Fruit fly (Drosophila melanogaster) whole organism, embryonic: ENCODE measurements around the gene Nazo.
A peak's percentile ranks its signal among the peaks of the same experiment; 100 is the strongest.

Experiments used
- CG12155 ChIP-seq: fragments of 200-800 bp; sonication (Bioruptor generic); optimal IDR thresholded peaks from 3 replicates; lab custom pipeline; 2016; ENCODE audit warnings: missing biosample characterization, missing genetic modification characterization
- CG17361 ChIP-seq: fragments of 200-800 bp; sonication (Bioruptor generic); IDR thresholded peaks from 3 replicates; pipeline ENCODE4 v1.3.6; 2022; ENCODE audit warnings: missing biosample characterization, missing genetic modification characterization
- CG2199 ChIP-seq: fragments of 200-800 bp; sonication (Bioruptor generic); IDR thresholded peaks from 3 replicates; pipeline ENCODE4 v1.3.6; 2022; ENCODE audit warnings: missing biosample characterization, missing genetic modification characterization
- CG31388 ChIP-seq: fragments of 200-800 bp; sonication (Bioruptor generic); optimal IDR thresholded peaks from 2 replicates; lab custom pipeline; 2016; ENCODE audit warnings: missing biosample characterization, missing genetic modification characterization
- CG3995 ChIP-seq: fragments of 200-800 bp; sonication (Bioruptor generic); optimal IDR thresholded peaks from 3 replicates; lab custom pipeline; 2016; ENCODE audit warnings: missing biosample characterization, missing genetic modification characterization
- CG7271 ChIP-seq: fragments of 200-800 bp; sonication (Bioruptor generic); optimal IDR thresholded peaks from 2 replicates; lab custom pipeline; 2018; ENCODE audit warnings: missing biosample characterization, mild to moderate bottlenecking, missing genetic modification characterization, moderate library complexity
- her ChIP-seq: fragments of 200-800 bp; sonication (Bioruptor generic); optimal IDR thresholded peaks from 2 replicates; lab custom pipeline; 2016; ENCODE audit warnings: missing biosample characterization, missing genetic modification characterization

- TF ChIP-seq CG3995 (GFP tag; lab: Kevin White, UChicago) (peak; percentile 38), CG7271 (tag; lab: Kevin White, UChicago) (no peak), CG12155 (GFP tag; lab: Kevin White, UChicago) (no peak), CG17361 (no peak), CG31388 (GFP tag; lab: Kevin White, UChicago) (no peak), her (GFP tag; lab: Kevin White, UChicago) (no peak), CG2199 (GFP tag; lab: Robert Waterston, UW) (no peak)
Measured at dm6 chr3R:8269740-8270139, 17.9 kb upstream of the Nazo start, which contains the start of gene CG9630.
